Worm (Caenorhabditis elegans) whole organism, young adult: ENCODE data around the gene C48B4.6.

ENCODE experiments used
- T07F8.4 ChIP-seq: sonication (generic microtip); optimal IDR thresholded peaks from 2 replicates; lab custom pipeline; 2016; ENCODE audit warnings: mild to moderate bottlenecking, missing genetic modification characterization, moderate library complexity, missing compliant biosample characterization
- ama-1 ChIP-seq, 3 experiments: fragments of 150-350 bp in 1 of 3; sonication (generic microtip) in 2 of 3; optimal IDR thresholded peaks; 2 replicates each; lab custom pipeline; 2014 to 2018; ENCODE audit warnings: missing biosample characterization in 2 of 3, missing genetic modification characterization in 2 of 3, missing genetic modification reagents in 2 of 3
- cebp-1 ChIP-seq, 2 experiments: fragments of 200-800 bp in 1 of 2; sonication (Bioruptor generic) in 1 of 2; sonication (generic microtip) in 1 of 2; IDR thresholded peaks in 1 of 2; optimal IDR thresholded peaks in 1 of 2; 2 replicates each; pipeline versions ENCODE4 v1.3.6 to Lab custom; 2017 to 2022; ENCODE audit warnings: missing compliant biosample characterization in 2 of 2, missing genetic modification characterization in 2 of 2, mild to moderate bottlenecking in 1 of 2, missing genetic modification reagents in 1 of 2, moderate library complexity in 1 of 2
- ceh-91 ChIP-seq: fragments of 200-800 bp; sonication (Bioruptor generic); IDR thresholded peaks from 2 replicates; pipeline ENCODE4 v1.3.6; 2022; ENCODE audit warnings: missing genetic modification reagents, missing genetic modification characterization, missing compliant biosample characterization
- dpl-1 ChIP-seq: fragments of 150-350 bp; optimal IDR thresholded peaks from 2 replicates; lab custom pipeline; 2014; ENCODE audit warnings: missing biosample characterization, missing genetic modification reagents, missing genetic modification characterization
- egl-44 ChIP-seq: fragments of 200-800 bp; sonication (Bioruptor generic); IDR thresholded peaks from 2 replicates; pipeline ENCODE4 v1.3.6; 2022; ENCODE audit warnings: missing genetic modification reagents, missing genetic modification characterization, missing compliant biosample characterization
- him-1 ChIP-seq: sonication (generic microtip); optimal IDR thresholded peaks from 2 replicates; lab custom pipeline; 2016; ENCODE audit warnings: missing genotype, missing genetic modification reagents, missing genetic modification characterization, missing compliant biosample characterization
- lsl-1 ChIP-seq: fragments of 200-800 bp; sonication (Bioruptor generic); optimal IDR thresholded peaks from 2 replicates; lab custom pipeline; 2018; ENCODE audit warnings: mild to moderate bottlenecking, missing genetic modification characterization, moderate library complexity, missing compliant biosample characterization
- madf-8 ChIP-seq: fragments of 200-800 bp; sonication (Bioruptor generic); conservative IDR thresholded peaks from 2 replicates; pipeline ENCODE4 v1.3.6; 2022; ENCODE audit warnings: missing genetic modification reagents, missing genetic modification characterization, missing compliant biosample characterization
- snpc-3.4 ChIP-seq: sonication (generic microtip); optimal IDR thresholded peaks from 2 replicates; lab custom pipeline; 2017; ENCODE audit warnings: missing genetic modification characterization, mild to moderate bottlenecking, missing compliant biosample characterization, antibody characterized with exemption, moderate library complexity, missing genotype, missing genetic modification reagents
- ztf-6 ChIP-seq: fragments of 200-800 bp; sonication (Bioruptor generic); IDR thresholded peaks from 2 replicates; pipeline ENCODE4 v1.3.6; 2022; ENCODE audit warnings: missing genetic modification reagents, missing genetic modification characterization, missing compliant biosample characterization

- TF ChIP-seq ama-1 (optimal IDR thresholded peaks at IDR 0.05; lab: Kevin White, UChicago) (no peak), ama-1 (GFP tag; optimal IDR thresholded peaks at IDR 0.05; lab: Kevin White, UChicago) (no peak), T07F8.4 (tag; lab: Kevin White, UChicago) (no peak), dpl-1 (GFP tag; lab: Kevin White, UChicago) (no peak), cebp-1 (GFP tag; IDR thresholded peaks at IDR 0.05; lab: Robert Waterston, UW) (no peak), cebp-1 (tag; optimal IDR thresholded peaks at IDR 0.05; lab: Kevin White, UChicago) (no peak), madf-8 (no peak), snpc-3.4 (tag; lab: Kevin White, UChicago) (no peak), ceh-91 (GFP tag; lab: Robert Waterston, UW) (no peak), ztf-6 (no peak), egl-44 (GFP tag; lab: Robert Waterston, UW) (no peak), lsl-1 (GFP tag; lab: Kevin White, UChicago) (no peak), him-1 (no peak)
Measured at ce11 chrIII:9597044-9597443, 38.7 kb upstream of the C48B4.6 start, which contains the start of gene C48B4.12.
